Fruit fly (Drosophila melanogaster) whole organism, adult: Measurements from ENCODE around the gene CG15042.

Experiments
- CG33017 ChIP-seq: fragments of 200-800 bp; sonication (Bioruptor generic); optimal IDR thresholded peaks from 2 replicates; lab custom pipeline; 2018; ENCODE audit warnings: missing biosample characterization, mild to moderate bottlenecking, missing genetic modification characterization, moderate library complexity
- CG7045 ChIP-seq: fragments of 200-800 bp; sonication (Bioruptor generic); optimal IDR thresholded peaks from 2 replicates; lab custom pipeline; 2017; ENCODE audit warnings: missing biosample characterization, mild to moderate bottlenecking, missing genetic modification characterization
- CG7101 ChIP-seq: fragments of 200-800 bp; sonication (Bioruptor generic); optimal IDR thresholded peaks from 2 replicates; lab custom pipeline; 2018; ENCODE audit warnings: missing biosample characterization, mild to moderate bottlenecking, missing genetic modification characterization, moderate library complexity
- Crg-1 ChIP-seq: fragments of 200-800 bp; sonication (Bioruptor generic); optimal IDR thresholded peaks from 2 replicates; lab custom pipeline; 2016; ENCODE audit warnings: missing biosample characterization, missing genetic modification characterization
- Hr96 ChIP-seq: fragments of 200-800 bp; sonication (Bioruptor generic); optimal IDR thresholded peaks from 2 replicates; lab custom pipeline; 2016; ENCODE audit warnings: missing biosample characterization, missing genetic modification characterization
- cnc ChIP-seq, 2 experiments: fragments of >200 bp; optimal IDR thresholded peaks; 2 replicates each; lab custom pipeline; 2017
- ovo ChIP-seq: fragments of 200-800 bp; sonication (Bioruptor generic); optimal IDR thresholded peaks from 2 replicates; lab custom pipeline; 2016; ENCODE audit warnings: missing biosample characterization, missing genetic modification characterization
- tj ChIP-seq: fragments of 200-800 bp; sonication (Bioruptor generic); optimal IDR thresholded peaks from 3 replicates; lab custom pipeline; 2017; ENCODE audit warnings: missing biosample characterization, mild to moderate bottlenecking, missing genetic modification characterization, moderate library complexity
- toe ChIP-seq: fragments of 200-800 bp; sonication (Bioruptor generic); optimal IDR thresholded peaks from 2 replicates; lab custom pipeline; 2016; ENCODE audit warnings: missing biosample characterization, missing genetic modification characterization

DNA sequence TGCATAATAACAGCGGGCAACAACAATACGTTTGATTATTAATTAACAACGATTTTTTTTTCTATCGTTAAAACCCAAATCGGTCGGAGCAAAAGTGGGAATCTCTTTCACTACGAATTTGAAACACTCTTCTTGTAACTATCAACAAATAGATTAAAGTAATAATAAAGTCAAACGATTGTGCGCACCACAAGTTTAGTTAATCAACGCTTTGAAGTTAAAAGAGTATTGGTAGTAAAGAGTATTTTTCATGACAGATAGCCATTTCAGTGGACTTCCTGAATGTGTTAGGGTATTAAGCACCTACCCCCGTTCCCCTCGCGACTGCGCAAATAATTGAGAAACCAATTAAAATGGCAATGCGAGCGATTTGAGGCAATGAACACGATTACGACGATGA is 18.7 kb upstream of the CG15042 start:
- TF ChIP-seq tj (peak; percentile 37), cnc (optimal IDR thresholded peaks at IDR 0.05; lab: Kevin White, UChicago) (no peak), toe (GFP tag; lab: Kevin White, UChicago) (peak; percentile 50), CG7101 (tag; lab: Kevin White, UChicago) (peak; percentile 91), CG33017 (tag; lab: Kevin White, UChicago) (peak; percentile 84), CG7045 (GFP tag; lab: Kevin White, UChicago) (peak; percentile 73), Crg-1 (GFP tag; lab: Kevin White, UChicago) (no peak), ovo (GFP tag; lab: Kevin White, UChicago) (no peak), Hr96 (peak; percentile 80)
